Worm (Caenorhabditis elegans) whole organism, L2 larva: Measurements from ENCODE around the gene C46G7.1.

Experiments
- C34F6.9 ChIP-seq: fragments of 150-350 bp; optimal IDR thresholded peaks from 2 replicates; lab custom pipeline; 2014; ENCODE audit warnings: missing biosample characterization, missing genetic modification characterization
- F13H6.1 ChIP-seq: sonication (generic microtip); optimal IDR thresholded peaks from 2 replicates; lab custom pipeline; 2016; ENCODE audit warnings: missing genetic modification characterization, missing compliant biosample characterization
- R02D3.7 ChIP-seq: fragments of 150-350 bp; optimal IDR thresholded peaks from 2 replicates; lab custom pipeline; 2014; ENCODE audit warnings: missing biosample characterization, missing genetic modification characterization
- ZK546.5 ChIP-seq: sonication (generic microtip); optimal IDR thresholded peaks from 2 replicates; lab custom pipeline; 2017; ENCODE audit warnings: missing biosample characterization, missing genetic modification characterization
- aly-2 ChIP-seq: fragments of 150-350 bp; optimal IDR thresholded peaks from 2 replicates; lab custom pipeline; 2014; ENCODE audit warnings: missing biosample characterization, missing genetic modification characterization
- blmp-1 ChIP-seq: sonication (generic microtip); optimal IDR thresholded peaks from 2 replicates; lab custom pipeline; 2017; ENCODE audit warnings: missing genetic modification characterization, mild to moderate bottlenecking, missing compliant biosample characterization, antibody characterized with exemption, moderate library complexity; ENCODE audit not compliant: insufficient read depth
- ceh-16 ChIP-seq: fragments of 150-350 bp; optimal IDR thresholded peaks from 2 replicates; lab custom pipeline; 2014; ENCODE audit warnings: missing biosample characterization, missing genetic modification characterization
- ceh-82 ChIP-seq: fragments of 150-350 bp; optimal IDR thresholded peaks from 2 replicates; lab custom pipeline; 2014; ENCODE audit warnings: missing biosample characterization, missing genetic modification characterization
- crh-2 ChIP-seq: sonication (generic microtip); optimal IDR thresholded peaks from 2 replicates; lab custom pipeline; 2017; ENCODE audit warnings: missing biosample characterization, missing genetic modification characterization
- dmd-4 ChIP-seq: sonication (generic microtip); optimal IDR thresholded peaks from 2 replicates; lab custom pipeline; 2017; ENCODE audit warnings: missing biosample characterization, missing genetic modification characterization
- elt-1 ChIP-seq: fragments of 150-350 bp; optimal IDR thresholded peaks from 2 replicates; lab custom pipeline; 2014; ENCODE audit warnings: missing biosample characterization, missing genetic modification characterization
- fos-1 ChIP-seq: fragments of 150-350 bp; optimal IDR thresholded peaks from 2 replicates; lab custom pipeline; 2014; ENCODE audit warnings: missing biosample characterization, missing genetic modification characterization
- lin-11 ChIP-seq: fragments of 150-350 bp; sonication (generic microtip); optimal IDR thresholded peaks from 2 replicates; lab custom pipeline; 2014; ENCODE audit warnings: missing biosample characterization, missing genetic modification characterization, inconsistent platforms, mixed read lengths
- lin-39 ChIP-seq: fragments of 150-350 bp; optimal IDR thresholded peaks from 2 replicates; lab custom pipeline; 2014; ENCODE audit warnings: missing biosample characterization, missing genetic modification reagents, missing genetic modification characterization
- lsy-2 ChIP-seq, 2 experiments: fragments of 150-350 bp in 1 of 2; sonication (generic microtip) in 1 of 2; optimal IDR thresholded peaks; 2 replicates each; lab custom pipeline; 2014 to 2017; ENCODE audit warnings: missing biosample characterization in 2 of 2, missing genetic modification characterization in 2 of 2
- mab-5 ChIP-seq: fragments of 150-350 bp; optimal IDR thresholded peaks from 2 replicates; lab custom pipeline; 2014; ENCODE audit warnings: missing biosample characterization, missing genetic modification characterization
- mbf-1 ChIP-seq: sonication (generic microtip); optimal IDR thresholded peaks from 2 replicates; lab custom pipeline; 2017; ENCODE audit warnings: missing biosample characterization, missing genetic modification characterization
- nhr-10 ChIP-seq: sonication (generic microtip); optimal IDR thresholded peaks from 2 replicates; lab custom pipeline; 2017; ENCODE audit warnings: missing biosample characterization, missing genetic modification characterization
- nhr-11 ChIP-seq: fragments of 150-350 bp; optimal IDR thresholded peaks from 2 replicates; lab custom pipeline; 2014; ENCODE audit warnings: missing biosample characterization, missing genetic modification characterization
- nhr-12 ChIP-seq: fragments of 150-350 bp; optimal IDR thresholded peaks from 2 replicates; lab custom pipeline; 2014; ENCODE audit warnings: missing biosample characterization, missing genetic modification characterization
- nhr-129 ChIP-seq: fragments of 150-350 bp; optimal IDR thresholded peaks from 2 replicates; lab custom pipeline; 2014; ENCODE audit warnings: missing biosample characterization, missing genetic modification characterization
- nhr-21 ChIP-seq: fragments of 150-350 bp; optimal IDR thresholded peaks from 2 replicates; lab custom pipeline; 2014; ENCODE audit warnings: missing biosample characterization, missing genetic modification characterization
- nhr-237 ChIP-seq: fragments of 150-350 bp; optimal IDR thresholded peaks from 2 replicates; lab custom pipeline; 2014; ENCODE audit warnings: missing biosample characterization, missing genetic modification characterization
- nhr-77 ChIP-seq: fragments of 150-350 bp; optimal IDR thresholded peaks from 2 replicates; lab custom pipeline; 2014; ENCODE audit warnings: missing biosample characterization, missing genetic modification characterization
- peb-1 ChIP-seq: fragments of 150-350 bp; optimal IDR thresholded peaks from 2 replicates; lab custom pipeline; 2014; ENCODE audit warnings: missing biosample characterization, missing genetic modification characterization
- sem-4 ChIP-seq: fragments of 150-350 bp; optimal IDR thresholded peaks from 2 replicates; lab custom pipeline; 2014; ENCODE audit warnings: missing biosample characterization, missing genetic modification reagents, missing genetic modification characterization
- skn-1 ChIP-seq: sonication (generic microtip); optimal IDR thresholded peaks from 2 replicates; lab custom pipeline; 2017; ENCODE audit warnings: missing biosample characterization, missing genetic modification characterization
- sma-3 ChIP-seq: sonication (generic microtip); optimal IDR thresholded peaks from 2 replicates; lab custom pipeline; 2016; ENCODE audit warnings: missing genetic modification reagents, missing genetic modification characterization, missing compliant biosample characterization
- sma-9 ChIP-seq, 2 experiments: fragments of 150-350 bp in 1 of 2; sonication (generic microtip) in 1 of 2; optimal IDR thresholded peaks; 2 replicates each; lab custom pipeline; 2014 to 2016; ENCODE audit warnings: missing genetic modification characterization in 2 of 2, mild to moderate bottlenecking in 1 of 2, missing biosample characterization in 1 of 2, missing compliant biosample characterization in 1 of 2, missing genetic modification reagents in 1 of 2, moderate library complexity in 1 of 2
- snpc-4 ChIP-seq: fragments of 150-350 bp; optimal IDR thresholded peaks from 2 replicates; lab custom pipeline; 2014; ENCODE audit warnings: missing biosample characterization, missing genetic modification characterization
- unc-39 ChIP-seq: fragments of 150-350 bp; optimal IDR thresholded peaks from 2 replicates; lab custom pipeline; 2014; ENCODE audit warnings: missing biosample characterization, missing genetic modification characterization
- unc-55 ChIP-seq: fragments of 150-350 bp; sonication (generic microtip); optimal IDR thresholded peaks from 3 replicates; lab custom pipeline; 2014; ENCODE audit warnings: missing biosample characterization, missing genetic modification reagents, missing genetic modification characterization
- unc-62 ChIP-seq: fragments of 150-350 bp; optimal IDR thresholded peaks from 2 replicates; lab custom pipeline; 2014; ENCODE audit warnings: missing biosample characterization, missing genetic modification reagents, missing genetic modification characterization
- zag-1 ChIP-seq: fragments of 150-350 bp; optimal IDR thresholded peaks from 2 replicates; lab custom pipeline; 2014; ENCODE audit warnings: missing biosample characterization, missing genetic modification characterization
- ztf-4 ChIP-seq: fragments of 150-350 bp; optimal IDR thresholded peaks from 2 replicates; lab custom pipeline; 2014; ENCODE audit warnings: missing biosample characterization, missing genetic modification characterization

The C46G7.1 gene

ce11 chrIV:6051884-6052283, 34.1 kb downstream of the C46G7.1 start:
- TF ChIP-seq dmd-4 (tag; lab: Kevin White, UChicago) (no peak), crh-2 (tag; lab: Kevin White, UChicago) (peak; percentile 2), ztf-4 (tag; lab: Kevin White, UChicago) (no peak), ZK546.5 (tag; lab: Kevin White, UChicago) (no peak)

DNA sequence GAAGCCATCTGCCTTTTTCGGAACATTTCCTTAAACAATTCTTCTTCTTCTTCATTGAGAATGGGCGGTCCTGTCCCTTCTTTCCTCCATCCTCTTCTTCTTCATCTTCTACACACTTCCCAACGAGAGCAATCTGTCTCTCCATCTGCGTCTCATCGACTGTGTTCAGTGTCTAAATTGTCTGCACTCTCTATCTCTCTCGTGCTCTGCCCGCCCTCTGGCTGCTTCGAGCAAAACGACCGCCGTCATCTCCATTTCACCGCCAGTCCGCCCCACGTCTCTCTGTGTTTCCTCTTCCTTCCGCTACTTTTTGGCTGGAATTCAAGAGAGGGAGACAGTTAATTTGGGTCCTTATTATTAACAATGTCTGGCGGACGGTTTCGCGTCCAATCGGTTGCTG, 35.6 kb downstream of the C46G7.1 start:
- TF ChIP-seq nhr-129, result peak; percentile 15
- no peak for TF ChIP-seq elt-1 (tag; lab: Kevin White, UChicago)
- TF ChIP-seq R02D3.7 (tag; lab: Kevin White, UChicago), result no peak
- TF ChIP-seq sma-3 (GFP tag; lab: Kevin White, UChicago), result no peak
- no peak for TF ChIP-seq snpc-4 (tag; lab: Kevin White, UChicago)
- TF ChIP-seq lsy-2 (tag; optimal IDR thresholded peaks at IDR 0.05; lab: Kevin White, UChicago), result peak in 1 of 2 experiments; percentile 22
- TF ChIP-seq nhr-237 (tag; lab: Kevin White, UChicago), result no peak
- peak; percentile 11 for TF ChIP-seq crh-2 (tag; lab: Kevin White, UChicago)
- peak; percentile 31 for TF ChIP-seq C34F6.9
- TF ChIP-seq sma-9 (GFP tag; optimal IDR thresholded peaks at IDR 0.05; lab: Kevin White, UChicago), result peak; percentile 39
- no peak for TF ChIP-seq sma-9 (tag; optimal IDR thresholded peaks at IDR 0.05; lab: Kevin White, UChicago)
- peak; percentile 4 for TF ChIP-seq F13H6.1 (tag; lab: Kevin White, UChicago)
- no peak for TF ChIP-seq unc-39
- no peak for TF ChIP-seq peb-1 (tag; lab: Kevin White, UChicago)
- no peak for TF ChIP-seq lin-11 (tag; lab: Kevin White, UChicago)
- TF ChIP-seq mab-5 (tag; lab: Kevin White, UChicago), result no peak
- TF ChIP-seq skn-1 (tag; lab: Kevin White, UChicago), result no peak
- peak; percentile 40 for TF ChIP-seq unc-55 (GFP tag; lab: Kevin White, UChicago)
- TF ChIP-seq nhr-12 (tag; lab: Kevin White, UChicago), result no peak

- no peak for TF ChIP-seq ceh-16 (tag; lab: Kevin White, UChicago)
- peak; percentile 33 for TF ChIP-seq sma-9 (GFP tag; optimal IDR thresholded peaks at IDR 0.05; lab: Kevin White, UChicago)
- TF ChIP-seq sma-9 (tag; optimal IDR thresholded peaks at IDR 0.05; lab: Kevin White, UChicago), result no peak
- TF ChIP-seq lin-39, result no peak
- no peak for TF ChIP-seq fos-1 (tag; lab: Kevin White, UChicago)
- TF ChIP-seq nhr-12 (tag; lab: Kevin White, UChicago), result no peak
- TF ChIP-seq, all 48 proteins: peak for 1
Measured at ce11 chrIV:6054833-6055232, 37.0 kb downstream of the C46G7.1 start.

DNA sequence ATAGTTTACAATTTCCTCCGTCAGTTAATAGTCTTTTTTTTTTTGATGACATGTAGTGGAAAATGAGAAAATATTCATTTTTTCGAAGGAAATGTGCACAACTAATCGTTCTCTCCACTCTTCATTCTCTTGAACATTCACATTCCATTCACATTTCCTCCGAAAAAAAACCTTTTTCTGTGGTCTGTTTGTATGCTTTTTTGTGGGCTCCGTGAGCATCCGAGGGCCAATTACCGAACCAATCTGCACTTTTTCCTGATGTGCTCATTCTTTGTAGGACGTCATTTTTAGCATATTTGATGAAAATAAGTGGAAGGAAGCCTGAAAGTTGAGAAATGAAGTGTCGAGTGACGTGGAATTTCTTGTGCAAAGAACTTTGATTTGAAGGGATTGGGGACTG, 41.9 kb downstream of the C46G7.1 start:
- TF ChIP-seq blmp-1 (tag; lab: Kevin White, UChicago) (no peak), nhr-129 (no peak), mab-5 (tag; lab: Kevin White, UChicago) (no peak), nhr-237 (tag; lab: Kevin White, UChicago) (no peak), nhr-77 (tag; lab: Kevin White, UChicago) (no peak), C34F6.9 (no peak), peb-1 (tag; lab: Kevin White, UChicago) (no peak), nhr-11 (tag; lab: Kevin White, UChicago) (no peak)

DNA sequence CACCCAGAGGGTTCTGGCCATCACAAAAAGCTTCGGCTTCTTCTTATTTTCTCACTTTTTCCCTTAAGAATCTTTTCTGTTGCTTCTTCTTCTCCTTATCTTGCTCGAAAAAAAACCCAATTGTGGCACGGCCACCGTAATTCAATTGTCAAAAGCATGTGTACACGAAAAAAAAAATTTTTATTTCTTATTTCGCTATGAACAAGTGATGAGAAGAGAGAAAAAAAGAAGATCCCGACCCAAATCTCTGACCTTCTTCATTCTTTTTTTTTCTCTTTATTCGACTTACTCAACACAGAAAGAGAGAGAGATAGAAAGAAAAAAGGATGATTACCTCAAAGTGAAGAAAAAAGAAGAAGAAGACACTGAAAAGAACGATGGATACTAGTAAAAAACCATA, 43.1 kb downstream of the C46G7.1 start:
- TF ChIP-seq nhr-77 (tag; lab: Kevin White, UChicago), result no peak
- TF ChIP-seq mbf-1 (tag; lab: Kevin White, UChicago), result no peak
- no peak for TF ChIP-seq skn-1 (tag; lab: Kevin White, UChicago)
- TF ChIP-seq sem-4 (tag; lab: Kevin White, UChicago), result no peak
- no peak for TF ChIP-seq unc-39
- no peak for TF ChIP-seq nhr-12 (tag; lab: Kevin White, UChicago)
- no peak for TF ChIP-seq lin-39
- TF ChIP-seq F13H6.1 (tag; lab: Kevin White, UChicago), result peak; percentile 28
- no peak for TF ChIP-seq aly-2 (tag; lab: Kevin White, UChicago)
- TF ChIP-seq zag-1 (tag; lab: Kevin White, UChicago), result peak; percentile 11
- no peak for TF ChIP-seq mab-5 (tag; lab: Kevin White, UChicago)
- TF ChIP-seq C34F6.9, result peak; percentile 48
- no peak for TF ChIP-seq nhr-10 (tag; lab: Kevin White, UChicago)
- TF ChIP-seq unc-55 (GFP tag; lab: Kevin White, UChicago), result peak; percentile 14
- no peak for TF ChIP-seq unc-62 (GFP tag; lab: Kevin White, UChicago)
- no peak for TF ChIP-seq R02D3.7 (tag; lab: Kevin White, UChicago)
- no peak for TF ChIP-seq peb-1 (tag; lab: Kevin White, UChicago)
- TF ChIP-seq crh-2 (tag; lab: Kevin White, UChicago), result no peak
- TF ChIP-seq nhr-21, result no peak
- TF ChIP-seq ceh-82 (tag; lab: Kevin White, UChicago), result no peak
- peak in 1 of 2 experiments; percentile 41 for TF ChIP-seq lsy-2 (tag; optimal IDR thresholded peaks at IDR 0.05; lab: Kevin White, UChicago)
- no peak for TF ChIP-seq blmp-1 (tag; lab: Kevin White, UChicago)
